Fruit fly (Drosophila melanogaster) whole organism, embryonic: ENCODE data around the gene Tim17a2.

Experiments
- Asciz ChIP-seq: fragments of 200-800 bp; sonication (Bioruptor generic); optimal IDR thresholded peaks from 2 replicates; lab custom pipeline; 2017; ENCODE audit warnings: missing biosample characterization, mild to moderate bottlenecking, missing genetic modification characterization, missing genetic modification reagents
- Bgb ChIP-seq: fragments of 200-800 bp; sonication (Bioruptor generic); IDR thresholded peaks from 2 replicates; pipeline ENCODE4 v1.3.6; 2022; ENCODE audit warnings: missing biosample characterization, missing genetic modification characterization; ENCODE audit not compliant: partially characterized antibody
- Blimp-1 ChIP-seq: fragments of 200-800 bp; sonication (Bioruptor generic); optimal IDR thresholded peaks from 3 replicates; lab custom pipeline; 2018; ENCODE audit warnings: missing biosample characterization, missing genetic modification characterization, mild to moderate bottlenecking, moderate library complexity, missing genetic modification reagents
- CG10147 ChIP-seq: fragments of 200-800 bp; sonication (Bioruptor generic); optimal IDR thresholded peaks from 2 replicates; lab custom pipeline; 2019; ENCODE audit warnings: missing biosample characterization, mild to moderate bottlenecking, missing genetic modification characterization, moderate library complexity
- CG10565 ChIP-seq: fragments of 200-800 bp; sonication (Bioruptor generic); optimal IDR thresholded peaks from 3 replicates; lab custom pipeline; 2016; ENCODE audit warnings: missing biosample characterization, mild to moderate bottlenecking, missing genetic modification characterization
- CG11093 ChIP-seq: fragments of 200-800 bp; sonication (Bioruptor generic); IDR thresholded peaks from 3 replicates; pipeline ENCODE4 v1.3.6; 2022; ENCODE audit warnings: missing biosample characterization, missing genetic modification characterization
- CG11398 ChIP-seq: fragments of 200-800 bp; sonication (Bioruptor generic); optimal IDR thresholded peaks from 2 replicates; lab custom pipeline; 2016; ENCODE audit warnings: missing biosample characterization, missing genetic modification characterization
- CG12769 ChIP-seq: fragments of 200-800 bp; sonication (Bioruptor generic); optimal IDR thresholded peaks from 2 replicates; lab custom pipeline; 2019; ENCODE audit warnings: missing biosample characterization, mild to moderate bottlenecking, missing genetic modification characterization, moderate library complexity
- CG14710 ChIP-seq: fragments of 200-800 bp; sonication (Bioruptor generic); optimal IDR thresholded peaks from 3 replicates; lab custom pipeline; 2019; ENCODE audit warnings: missing biosample characterization, mild to moderate bottlenecking, missing genetic modification characterization, moderate library complexity
- CG17568 ChIP-seq: fragments of 200-800 bp; sonication (Bioruptor generic); optimal IDR thresholded peaks from 2 replicates; lab custom pipeline; 2018; ENCODE audit warnings: missing biosample characterization, mild to moderate bottlenecking, missing genetic modification characterization, moderate library complexity
- CG31224 ChIP-seq: fragments of 200-800 bp; sonication (Bioruptor generic); IDR thresholded peaks from 2 replicates; pipeline ENCODE4 v1.3.6; 2022; ENCODE audit warnings: missing biosample characterization, missing genetic modification characterization
- CG6689 ChIP-seq: fragments of 200-800 bp; sonication (Bioruptor generic); IDR thresholded peaks from 2 replicates; pipeline ENCODE4 v1.3.6; 2022; ENCODE audit warnings: missing biosample characterization, missing genetic modification characterization
- CG7987 ChIP-seq: fragments of 200-800 bp; sonication (Bioruptor generic); optimal IDR thresholded peaks from 2 replicates; lab custom pipeline; 2018; ENCODE audit warnings: missing biosample characterization, mild to moderate bottlenecking, missing genetic modification characterization, moderate library complexity
- CG8944 ChIP-seq: fragments of 200-800 bp; sonication (Bioruptor generic); optimal IDR thresholded peaks from 3 replicates; lab custom pipeline; 2016; ENCODE audit warnings: missing biosample characterization, missing genetic modification characterization
- Dip3 ChIP-seq: fragments of 200-800 bp; sonication (Bioruptor generic); optimal IDR thresholded peaks from 3 replicates; lab custom pipeline; 2016; ENCODE audit warnings: missing biosample characterization, missing genetic modification characterization
- Hmr ChIP-seq: fragments of 200-800 bp; sonication (Bioruptor generic); optimal IDR thresholded peaks from 3 replicates; lab custom pipeline; 2017; ENCODE audit warnings: mild to moderate bottlenecking, missing biosample characterization, missing genetic modification reagents, missing genetic modification characterization
- Hsf ChIP-seq: fragments of 200-800 bp; sonication (Bioruptor generic); optimal IDR thresholded peaks from 3 replicates; lab custom pipeline; 2016; ENCODE audit warnings: missing biosample characterization, missing genetic modification characterization
- Jarid2 ChIP-seq: fragments of 200-800 bp; sonication (Bioruptor generic); optimal IDR thresholded peaks from 3 replicates; lab custom pipeline; 2017; ENCODE audit warnings: mild to moderate bottlenecking, missing biosample characterization, missing genetic modification reagents, missing genetic modification characterization
- Max ChIP-seq: fragments of 200-800 bp; sonication (Bioruptor generic); optimal IDR thresholded peaks from 2 replicates; lab custom pipeline; 2016; ENCODE audit warnings: missing biosample characterization, mild to moderate bottlenecking, missing genetic modification characterization
- NC2α ChIP-seq: fragments of 200-800 bp; sonication (Bioruptor generic); optimal IDR thresholded peaks from 2 replicates; lab custom pipeline; 2016; ENCODE audit warnings: missing biosample characterization, missing genetic modification characterization
- NC2β ChIP-seq: fragments of 200-800 bp; sonication (Bioruptor generic); optimal IDR thresholded peaks from 2 replicates; lab custom pipeline; 2016; ENCODE audit warnings: missing biosample characterization, missing genetic modification characterization
- PHDP ChIP-seq: fragments of 200-800 bp; sonication (Bioruptor generic); optimal IDR thresholded peaks from 3 replicates; lab custom pipeline; 2018; ENCODE audit warnings: missing biosample characterization, mild to moderate bottlenecking, missing genetic modification characterization, moderate library complexity
- Scr ChIP-seq: fragments of 200-800 bp; sonication (Bioruptor generic); IDR thresholded peaks from 2 replicates; pipeline ENCODE4 v1.3.6; 2022; ENCODE audit warnings: missing biosample characterization, missing genetic modification characterization; ENCODE audit not compliant: partially characterized antibody
- Six4 ChIP-seq: fragments of 200-800 bp; sonication (Bioruptor generic); optimal IDR thresholded peaks from 2 replicates; lab custom pipeline; 2016; ENCODE audit warnings: missing biosample characterization, missing genetic modification characterization
- Sox102F ChIP-seq: fragments of 200-800 bp; sonication (Bioruptor generic); optimal IDR thresholded peaks from 2 replicates; lab custom pipeline; 2018; ENCODE audit warnings: missing biosample characterization, mild to moderate bottlenecking, missing genetic modification characterization, moderate library complexity
- Sry-β ChIP-seq: fragments of 200-800 bp; sonication (Bioruptor generic); optimal IDR thresholded peaks from 2 replicates; lab custom pipeline; 2018; ENCODE audit warnings: missing biosample characterization, mild to moderate bottlenecking, missing genetic modification characterization, moderate library complexity
- Usf ChIP-seq: fragments of 200-800 bp; sonication (Bioruptor generic); optimal IDR thresholded peaks from 2 replicates; lab custom pipeline; 2017; ENCODE audit warnings: missing genotype, missing biosample characterization, missing genetic modification characterization
- Vsx1 ChIP-seq: fragments of 200-800 bp; sonication (Bioruptor generic); optimal IDR thresholded peaks from 2 replicates; lab custom pipeline; 2017; ENCODE audit warnings: missing biosample characterization, mild to moderate bottlenecking, missing genetic modification characterization, missing genetic modification reagents
- btn ChIP-seq: fragments of 200-800 bp; sonication (Bioruptor generic); optimal IDR thresholded peaks from 2 replicates; lab custom pipeline; 2016; ENCODE audit warnings: missing biosample characterization, missing genetic modification characterization
- caup ChIP-seq: fragments of 200-800 bp; sonication (Bioruptor generic); optimal IDR thresholded peaks from 3 replicates; lab custom pipeline; 2017; ENCODE audit warnings: missing biosample characterization, mild to moderate bottlenecking, missing genetic modification characterization, moderate library complexity; ENCODE audit not compliant: severe bottlenecking
- dati ChIP-seq: fragments of 200-800 bp; sonication (Bioruptor generic); IDR thresholded peaks from 2 replicates; pipeline ENCODE4 v1.3.6; 2022; ENCODE audit warnings: missing biosample characterization, missing genetic modification characterization
- dpn ChIP-seq, 2 experiments: fragments of 200-800 bp; sonication (Bioruptor generic); optimal IDR thresholded peaks; 3 replicates each; lab custom pipeline; 2016; ENCODE audit warnings: missing biosample characterization in 2 of 2, missing genetic modification characterization in 2 of 2
- emc ChIP-seq: fragments of 200-800 bp; sonication (Bioruptor generic); optimal IDR thresholded peaks from 2 replicates; lab custom pipeline; 2016; ENCODE audit warnings: missing biosample characterization, missing genetic modification characterization
- esg ChIP-seq: fragments of 200-800 bp; sonication (Bioruptor generic); conservative IDR thresholded peaks from 2 replicates; pipeline ENCODE4 v1.3.6; 2022; ENCODE audit warnings: missing biosample characterization, missing genetic modification characterization
- ewg ChIP-seq: fragments of 200-800 bp; sonication (Bioruptor generic); optimal IDR thresholded peaks from 3 replicates; lab custom pipeline; 2017; ENCODE audit warnings: mild to moderate bottlenecking, missing biosample characterization, missing genetic modification reagents, missing genetic modification characterization
- gsb-n ChIP-seq: fragments of 200-800 bp; sonication (Bioruptor generic); optimal IDR thresholded peaks from 3 replicates; lab custom pipeline; 2018; ENCODE audit warnings: missing biosample characterization, mild to moderate bottlenecking, missing genetic modification characterization
- lab ChIP-seq: fragments of 200-800 bp; sonication (Bioruptor generic); optimal IDR thresholded peaks from 3 replicates; lab custom pipeline; 2017; ENCODE audit warnings: missing biosample characterization, missing genetic modification characterization, mild to moderate bottlenecking, moderate library complexity, missing genetic modification reagents
- pfk ChIP-seq: fragments of 200-800 bp; sonication (Bioruptor generic); optimal IDR thresholded peaks from 2 replicates; lab custom pipeline; 2018; ENCODE audit warnings: missing biosample characterization, mild to moderate bottlenecking, missing genetic modification characterization, moderate library complexity
- prd ChIP-seq, 3 experiments: fragments of >200 bp in 2 of 3; fragments of 200-800 bp in 1 of 3; sonication (Bioruptor generic) in 1 of 3; optimal IDR thresholded peaks in 2 of 3; IDR thresholded peaks in 1 of 3; 2 replicates in 2 of 3; 3 replicates in 1 of 3; pipeline versions ENCODE4 v1.3.6 to Lab custom; 2017 to 2022; ENCODE audit warnings: missing biosample characterization in 1 of 3, missing genetic modification characterization in 1 of 3
- row ChIP-seq: fragments of 200-800 bp; sonication (Bioruptor generic); IDR thresholded peaks from 3 replicates; pipeline ENCODE4 v1.3.6; 2022; ENCODE audit warnings: missing biosample characterization, missing genetic modification characterization
- run ChIP-seq: fragments of 200-800 bp; sonication (Bioruptor generic); optimal IDR thresholded peaks from 3 replicates; lab custom pipeline; 2018; ENCODE audit warnings: missing biosample characterization, mild to moderate bottlenecking, missing genetic modification characterization
- scrt ChIP-seq: fragments of 200-800 bp; sonication (Bioruptor generic); optimal IDR thresholded peaks from 2 replicates; lab custom pipeline; 2018; ENCODE audit warnings: missing biosample characterization, mild to moderate bottlenecking, missing genetic modification characterization, moderate library complexity
- slou ChIP-seq: fragments of 200-800 bp; sonication (Bioruptor generic); optimal IDR thresholded peaks from 3 replicates; lab custom pipeline; 2016; ENCODE audit warnings: missing biosample characterization, missing genetic modification characterization
- sug ChIP-seq: fragments of 200-800 bp; optimal IDR thresholded peaks from 2 replicates; lab custom pipeline; 2019; ENCODE audit warnings: missing biosample characterization, mild to moderate bottlenecking, missing genetic modification characterization, moderate library complexity
- tap ChIP-seq: fragments of 200-800 bp; optimal IDR thresholded peaks from 3 replicates; lab custom pipeline; 2019; ENCODE audit warnings: missing biosample characterization, mild to moderate bottlenecking, missing genetic modification characterization, moderate library complexity
- tgo ChIP-seq: fragments of 200-800 bp; sonication (Bioruptor generic); IDR thresholded peaks from 3 replicates; pipeline ENCODE4 v1.3.6; 2022; ENCODE audit warnings: missing biosample characterization, missing genetic modification characterization
- trem ChIP-seq: fragments of 200-800 bp; optimal IDR thresholded peaks from 3 replicates; lab custom pipeline; 2019; ENCODE audit warnings: missing biosample characterization, mild to moderate bottlenecking, missing genetic modification characterization, moderate library complexity
- ttk ChIP-seq: fragments of 200-800 bp; sonication (Bioruptor generic); IDR thresholded peaks from 2 replicates; pipeline ENCODE4 v2.1.2; 2022; ENCODE audit warnings: missing biosample characterization, missing genetic modification characterization
- twi ChIP-seq: fragments of 200-800 bp; optimal IDR thresholded peaks from 2 replicates; lab custom pipeline; 2019; ENCODE audit warnings: missing biosample characterization, mild to moderate bottlenecking, missing genetic modification characterization, moderate library complexity
- yki ChIP-seq: fragments of >200 bp; optimal IDR thresholded peaks from 3 replicates; lab custom pipeline; 2018

Gene Tim17a2

DNA sequence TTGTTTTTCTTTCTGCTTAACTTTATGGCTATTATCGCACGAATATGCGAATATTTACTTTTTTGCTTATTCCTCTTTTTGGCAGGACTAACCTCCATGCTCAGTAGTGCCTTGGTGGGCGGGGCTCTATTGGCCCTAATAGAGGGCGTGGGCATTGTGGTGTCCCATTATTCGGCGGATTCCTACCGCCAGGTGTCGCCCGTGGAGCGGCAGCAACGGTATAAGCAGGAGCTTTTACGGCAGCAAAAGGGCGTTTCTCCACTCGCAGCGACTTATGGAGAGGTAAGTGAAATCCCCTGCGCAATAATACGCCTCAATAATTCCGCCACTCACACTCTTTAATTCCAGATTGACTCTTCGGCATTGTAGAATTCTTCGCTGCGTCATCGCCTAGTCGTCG lies 38.1 kb upstream of the Tim17a2 start (continued):
- TF ChIP-seq lab (peak; percentile 74), Asciz (GFP tag; lab: Kevin White, UChicago) (no peak), Blimp-1 (GFP tag; lab: Kevin White, UChicago) (peak; percentile 8), prd (optimal IDR thresholded peaks at IDR 0.05; lab: Kevin White, UChicago) (no peak), prd (GFP tag; IDR thresholded peaks at IDR 0.05; lab: Robert Waterston, UW) (0 out of 3 replicates have a peak, but pooled peaks have one; percentile 21), CG11093 (no peak), CG17568 (GFP tag; lab: Kevin White, UChicago) (no peak), Sox102F (GFP tag; lab: Kevin White, UChicago) (peak; percentile 11), PHDP (peak; percentile 4), Hmr (GFP tag; lab: Kevin White, UChicago) (peak; percentile 50), btn (no peak), CG11398 (GFP tag; lab: Kevin White, UChicago) (no peak), dpn (GFP tag; optimal IDR thresholded peaks at IDR 0.05; lab: Kevin White, UChicago) (peak in 1 of 2 experiments; percentile 27), Usf (GFP tag; lab: Kevin White, UChicago) (no peak), Jarid2 (GFP tag; lab: Kevin White, UChicago) (peak; percentile 16), CG8944 (GFP tag; lab: Kevin White, UChicago) (peak; percentile 12), NC2β (GFP tag; lab: Kevin White, UChicago) (peak; percentile 17), sug (tag; lab: Kevin White, UChicago) (no peak), slou (GFP tag; lab: Kevin White, UChicago) (no peak), Dip3 (no peak), CG10147 (no peak), Sry-β (GFP tag; lab: Kevin White, UChicago) (no peak), Six4 (GFP tag; lab: Kevin White, UChicago) (no peak), ewg (GFP tag; lab: Kevin White, UChicago) (peak; percentile 23), tap (tag; lab: Kevin White, UChicago) (no peak), CG31224 (GFP tag; lab: Robert Waterston, UW) (no peak), NC2α (GFP tag; lab: Kevin White, UChicago) (no peak), Max (GFP tag; lab: Kevin White, UChicago) (no peak), twi (tag; lab: Kevin White, UChicago) (no peak), Vsx1 (GFP tag; lab: Kevin White, UChicago) (no peak), caup (GFP tag; lab: Kevin White, UChicago) (peak; percentile 20), emc (GFP tag; lab: Kevin White, UChicago) (peak; percentile 2), pfk (GFP tag; lab: Kevin White, UChicago) (no peak), esg (GFP tag; lab: Robert Waterston, UW) (0 out of 2 replicates have a peak, but pooled peaks have one; percentile 10), scrt (no peak), Scr (GFP tag; lab: Robert Waterston, UW) (no peak), run (tag; lab: Kevin White, UChicago) (no peak), CG7987 (GFP tag; lab: Kevin White, UChicago) (no peak), dati (GFP tag; lab: Robert Waterston, UW) (no peak), ttk (GFP tag; lab: Robert Waterston, UW) (no peak), trem (tag; lab: Kevin White, UChicago) (no peak), tgo (no peak), CG14710 (tag; lab: Kevin White, UChicago) (no peak), row (GFP tag; lab: Robert Waterston, UW) (no peak), CG10565 (GFP tag; lab: Kevin White, UChicago) (no peak), Bgb (GFP tag; lab: Robert Waterston, UW) (no peak), gsb-n (no peak), CG6689 (GFP tag; lab: Robert Waterston, UW) (no peak), yki (lab: Kevin White, UChicago) (no peak), CG12769 (no peak), Hsf (peak; percentile 19)
